Fruit fly (Drosophila melanogaster): ENCODE data around the gene CG17652.

CG17652 gene

DNA sequence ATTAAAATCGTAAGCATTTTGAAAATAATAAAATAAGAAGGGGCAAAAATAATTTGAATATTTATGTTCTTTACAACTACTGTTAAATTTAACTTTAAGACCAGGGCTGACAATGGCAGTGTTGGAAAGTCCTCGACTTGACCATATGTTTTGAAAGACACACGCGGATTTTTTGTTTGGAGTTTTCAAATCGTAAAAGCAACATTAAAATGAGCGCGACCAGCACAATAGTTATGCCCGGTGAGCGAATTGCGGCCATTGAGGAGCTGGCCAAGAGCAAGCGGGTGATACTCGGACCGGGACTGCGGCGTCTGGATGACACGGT, 3.6 kb downstream of the CG17652 start, which contains the start of gene Rrp40:
TSS of gene Rrp40 (plus strand) at position 113 of the 325 bp plus-strand sequence.
- TF ChIP-seq sage (GFP tag; optimal IDR thresholded peaks at IDR 0.05) (peak; percentile 8), CG32264 (GFP tag; optimal IDR thresholded peaks at IDR 0.05) (no peak), dl (GFP tag; optimal IDR thresholded peaks at IDR 0.05; ENCODE audit: insufficient read depth in 1 of 2, partially characterized antibody in 2 of 2) (no peak)

- no peak for TF ChIP-seq usp (GFP tag; optimal IDR thresholded peaks at IDR 0.05)
- TF ChIP-seq Abd-B (GFP tag; optimal IDR thresholded peaks at IDR 0.05) = no peak
- TF ChIP-seq Hr83 (GFP tag; optimal IDR thresholded peaks at IDR 0.05; ENCODE audit: poor library complexity, severe bottlenecking) = peak; percentile 75
- no peak for TF ChIP-seq Dif (GFP tag; optimal IDR thresholded peaks at IDR 0.05; ENCODE audit: partially characterized antibody)
- TF ChIP-seq psq (GFP tag; optimal IDR thresholded peaks at IDR 0.05) = peak; percentile 99
- TF ChIP-seq rgr (GFP tag; optimal IDR thresholded peaks at IDR 0.05) = peak; percentile 99
- peak; percentile 71 for TF ChIP-seq Mio (GFP tag; optimal IDR thresholded peaks at IDR 0.05)
- peak; percentile 75 to 99 for TF ChIP-seq foxo (GFP tag; optimal IDR thresholded peaks at IDR 0.05)
- TF ChIP-seq jim (GFP tag; optimal IDR thresholded peaks at IDR 0.05) = peak; percentile 40
- TF ChIP-seq woc (GFP tag; optimal IDR thresholded peaks at IDR 0.05) = peak; percentile 96
- TF ChIP-seq br (GFP tag; optimal IDR thresholded peaks at IDR 0.05) = peak; percentile 99
- peak; percentile 89 for TF ChIP-seq GATAd (GFP tag; optimal IDR thresholded peaks at IDR 0.05)
- TF ChIP-seq Hnf4 (GFP tag; optimal IDR thresholded peaks at IDR 0.05) = peak; percentile 93
- no peak for TF ChIP-seq Dfd (GFP tag; optimal IDR thresholded peaks at IDR 0.05)
- TF ChIP-seq N (GFP tag; optimal IDR thresholded peaks at IDR 0.05) = no peak
- peak; percentile 94 for TF ChIP-seq sage (GFP tag; optimal IDR thresholded peaks at IDR 0.05)
- TF ChIP-seq Sp1 (GFP tag; optimal IDR thresholded peaks at IDR 0.05) = peak; percentile 100
- peak; percentile 98 for TF ChIP-seq CG9705 (GFP tag; optimal IDR thresholded peaks at IDR 0.05)
- peak; percentile 94 for TF ChIP-seq sv (GFP tag; optimal IDR thresholded peaks at IDR 0.05)
- peak; percentile 97 for TF ChIP-seq ey (GFP tag; optimal IDR thresholded peaks at IDR 0.05)
- peak; percentile 99 for TF ChIP-seq h (GFP tag; optimal IDR thresholded peaks at IDR 0.05)
- TF ChIP-seq fru (GFP tag; optimal IDR thresholded peaks at IDR 0.05) = peak; percentile 99
- TF ChIP-seq Jra (GFP tag; optimal IDR thresholded peaks at IDR 0.05) = peak; percentile 94
- no peak for TF ChIP-seq lola (GFP tag; optimal IDR thresholded peaks at IDR 0.05)
- TF ChIP-seq dl (GFP tag; optimal IDR thresholded peaks at IDR 0.05; ENCODE audit: insufficient read depth in 1 of 2, partially characterized antibody in 2 of 2) = no peak
- peak; percentile 95 for TF ChIP-seq brk (GFP tag; optimal IDR thresholded peaks at IDR 0.05)
- peak; percentile 99 for TF ChIP-seq HLH106 (tag; optimal IDR thresholded peaks at IDR 0.05)
- TF ChIP-seq CG32264 (GFP tag; optimal IDR thresholded peaks at IDR 0.05) = peak; percentile 93
- no peak for TF ChIP-seq Hr78 (GFP tag; optimal IDR thresholded peaks at IDR 0.05)
- no peak for TF ChIP-seq tai (GFP tag; optimal IDR thresholded peaks at IDR 0.05)
- TF ChIP-seq OdsH (GFP tag; optimal IDR thresholded peaks at IDR 0.05) = peak; percentile 99
- TF ChIP-seq dmrt93B (GFP tag; optimal IDR thresholded peaks at IDR 0.05) = peak; percentile 98
- peak; percentile 94 for TF ChIP-seq dsf (GFP tag; optimal IDR thresholded peaks at IDR 0.05; ENCODE audit: borderline replicate concordance)
- TF ChIP-seq Vsx2 (GFP tag; optimal IDR thresholded peaks at IDR 0.05; ENCODE audit: partially characterized antibody) = no peak
- peak; percentile 87 for TF ChIP-seq Rel (GFP tag; optimal IDR thresholded peaks at IDR 0.05)
- TF ChIP-seq Rel (tag; optimal IDR thresholded peaks at IDR 0.05) = peak; percentile 98
- TF ChIP-seq Myc (optimal IDR thresholded peaks at IDR 0.05) = no peak
- TF ChIP-seq CrebA (GFP tag; optimal IDR thresholded peaks at IDR 0.05; ENCODE audit: borderline replicate concordance) = no peak
- TF ChIP-seq pan (optimal IDR thresholded peaks at IDR 0.05) = no peak
Measured at dm6 chr2L:1727826-1728619, 4.1 kb downstream of the CG17652 start.
